Worm (Caenorhabditis elegans): ENCODE data around the gene nmr-1.
A peak's percentile ranks its signal among the peaks of the same experiment; 100 is the strongest.

nmr-1 gene

ce11 chrII:5433069-5433468, 13.3 kb downstream of the nmr-1 start, which contains the start of gene srx-114:
TSS of gene srx-114 (minus strand) at chrII:5433169.
- TF ChIP-seq unc-55 (GFP tag; optimal IDR thresholded peaks at IDR 0.05), result no peak
- no peak for TF ChIP-seq nfya-1 (tag; optimal IDR thresholded peaks at IDR 0.05)
- TF ChIP-seq lin-11 (tag; optimal IDR thresholded peaks at IDR 0.05), result no peak
- TF ChIP-seq ceh-30 (tag; optimal IDR thresholded peaks at IDR 0.05), result no peak
- no peak for TF ChIP-seq fkh-10 (GFP tag; optimal IDR thresholded peaks at IDR 0.05)
- TF ChIP-seq mec-3 (tag; optimal IDR thresholded peaks at IDR 0.05; ENCODE audit: borderline replicate concordance), result no peak

ce11 chrII:5429522-5430257, 16.7 kb downstream of the nmr-1 start, which contains the start of the genes F07F6.4 and F07F6.2:
TSS of gene F07F6.4 (minus strand) at chrII:5429572.
TSS of gene F07F6.2 (plus strand) at chrII:5430207.
- TF ChIP-seq unc-42 (tag; optimal IDR thresholded peaks at IDR 0.05) (peak; percentile 35), hlh-13 (GFP tag; optimal IDR thresholded peaks at IDR 0.05) (no peak), syd-9 (tag; optimal IDR thresholded peaks at IDR 0.05) (no peak), unc-3 (GFP tag; conservative IDR thresholded peaks at IDR 0.05) (no peak), unc-3 (tag; optimal IDR thresholded peaks at IDR 0.05) (peak; percentile 19), dve-1 (tag; optimal IDR thresholded peaks at IDR 0.05) (peak; percentile 3), ceh-31 (tag; optimal IDR thresholded peaks at IDR 0.05) (no peak), tbx-2 (tag; optimal IDR thresholded peaks at IDR 0.05) (peak; percentile 9)

- no peak for TF ChIP-seq ceh-30 (tag; optimal IDR thresholded peaks at IDR 0.05)
- no peak for TF ChIP-seq ceh-34 (tag; optimal IDR thresholded peaks at IDR 0.05)
- no peak for TF ChIP-seq sox-2 (GFP tag; IDR thresholded peaks at IDR 0.05)
- TF ChIP-seq K02D7.2 (tag; optimal IDR thresholded peaks at IDR 0.05), result no peak
- TF ChIP-seq ceh-22 (tag; optimal IDR thresholded peaks at IDR 0.05), result no peak
- TF ChIP-seq elt-4 (tag; optimal IDR thresholded peaks at IDR 0.05), result no peak
- no peak for TF ChIP-seq tbx-2 (tag; optimal IDR thresholded peaks at IDR 0.05)
- no peak for TF ChIP-seq unc-3 (GFP tag; conservative IDR thresholded peaks at IDR 0.05)
- no peak for TF ChIP-seq unc-3 (tag; optimal IDR thresholded peaks at IDR 0.05)
- TF ChIP-seq ceh-31 (tag; optimal IDR thresholded peaks at IDR 0.05), result no peak
- TF ChIP-seq rnt-1 (tag; optimal IDR thresholded peaks at IDR 0.05), result no peak
- no peak for TF ChIP-seq gmeb-2 (tag; optimal IDR thresholded peaks at IDR 0.05)
- no peak for TF ChIP-seq fax-1 (tag; optimal IDR thresholded peaks at IDR 0.05)
- TF ChIP-seq ceh-19 (GFP tag; optimal IDR thresholded peaks at IDR 0.05), result no peak
Measured at ce11 chrII:5426470-5426869, 19.9 kb downstream of the nmr-1 start.

- TF ChIP-seq ceh-31 (tag; optimal IDR thresholded peaks at IDR 0.05) (peak; percentile 6), nhr-232 (tag; optimal IDR thresholded peaks at IDR 0.05) (no peak), ama-1 (optimal IDR thresholded peaks at IDR 0.05) (no peak), dmd-4 (tag; optimal IDR thresholded peaks at IDR 0.05; ENCODE audit: borderline replicate concordance) (no peak), tbx-2 (tag; optimal IDR thresholded peaks at IDR 0.05) (peak; percentile 43), unc-55 (GFP tag; optimal IDR thresholded peaks at IDR 0.05) (peak; percentile 33), hlh-30 (tag; optimal IDR thresholded peaks at IDR 0.05; ENCODE audit: insufficient read depth) (peak; percentile 95), ref-2 (tag; optimal IDR thresholded peaks at IDR 0.05) (no peak), pha-2 (tag; optimal IDR thresholded peaks at IDR 0.05) (no peak), fkh-10 (GFP tag; optimal IDR thresholded peaks at IDR 0.05) (no peak), pat-9 (tag; optimal IDR thresholded peaks at IDR 0.05) (no peak), lin-11 (tag; optimal IDR thresholded peaks at IDR 0.05) (no peak), ahr-1 (tag; optimal IDR thresholded peaks at IDR 0.05) (no peak), syd-9 (tag; optimal IDR thresholded peaks at IDR 0.05) (no peak), nfya-1 (tag; optimal IDR thresholded peaks at IDR 0.05) (peak; percentile 61), elt-2 (tag; optimal IDR thresholded peaks at IDR 0.05) (peak; percentile 74), ttx-3 (tag; optimal IDR thresholded peaks at IDR 0.05) (no peak), T23F11.4 (GFP tag; optimal IDR thresholded peaks at IDR 0.05) (no peak), ztf-16 (tag; optimal IDR thresholded peaks at IDR 0.05) (no peak)
Measured at ce11 chrII:5426054-5426453, 20.4 kb downstream of the nmr-1 start.
